Fruit fly (Drosophila melanogaster): Measurements from ENCODE around the gene Zir.

The Zir gene

dm6 chr2L:94639-95059, at the start of gene Zir:
Gene Zir (plus strand): TSS chr2L:94739.
- no peak for TF ChIP-seq gl (tag; optimal IDR thresholded peaks at IDR 0.05)
- no peak for TF ChIP-seq Pif1B (GFP tag; optimal IDR thresholded peaks at IDR 0.05)
- TF ChIP-seq fd96Ca (GFP tag; IDR thresholded peaks at IDR 0.05) = no peak
- no peak for TF ChIP-seq CG17806 (tag; optimal IDR thresholded peaks at IDR 0.05)
- no peak for TF ChIP-seq D1 (tag; optimal IDR thresholded peaks at IDR 0.05)
- no peak for TF ChIP-seq CG14655 (GFP tag; optimal IDR thresholded peaks at IDR 0.05)
- TF ChIP-seq Ets98B (GFP tag; IDR thresholded peaks at IDR 0.05) = no peak
- no peak for TF ChIP-seq CG9948 (tag; optimal IDR thresholded peaks at IDR 0.05)
- TF ChIP-seq CG12605 (GFP tag; IDR thresholded peaks at IDR 0.05) = no peak
- TF ChIP-seq CG13204 (GFP tag; optimal IDR thresholded peaks at IDR 0.05) = no peak
- TF ChIP-seq Snoo (tag; optimal IDR thresholded peaks at IDR 0.05) = no peak
- no peak for TF ChIP-seq EcR (GFP tag; optimal IDR thresholded peaks at IDR 0.05)
- TF ChIP-seq Pif1A (GFP tag; optimal IDR thresholded peaks at IDR 0.05) = no peak

DNA sequence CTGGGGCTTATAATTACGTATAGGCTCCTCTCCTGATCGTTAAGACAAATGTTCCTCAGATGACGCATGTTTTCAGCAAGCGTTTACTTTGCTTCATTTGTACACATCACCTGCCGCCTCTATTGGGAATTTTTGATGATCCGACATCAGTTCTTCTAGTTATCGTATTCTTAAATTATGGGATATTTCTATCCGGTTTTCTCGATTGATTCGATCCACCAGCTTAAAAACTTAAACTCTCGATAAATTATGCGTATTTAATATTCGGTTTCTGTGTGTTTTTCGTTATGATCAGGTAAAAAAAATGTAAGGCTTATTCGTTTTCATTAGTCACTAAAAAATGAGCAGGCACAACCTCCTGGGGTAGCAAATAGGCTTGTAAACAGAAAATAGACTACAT, 41.4 kb upstream of the Zir start:
- TF ChIP-seq EcR (GFP tag; optimal IDR thresholded peaks at IDR 0.05) = no peak
- no peak for TF ChIP-seq Pif1B (GFP tag; optimal IDR thresholded peaks at IDR 0.05)
- no peak for TF ChIP-seq CG32121 (GFP tag; IDR thresholded peaks at IDR 0.05)
- TF ChIP-seq fd96Ca (GFP tag; IDR thresholded peaks at IDR 0.05) = no peak
- no peak for TF ChIP-seq Snoo (tag; optimal IDR thresholded peaks at IDR 0.05)
- no peak for TF ChIP-seq Ets98B (GFP tag; IDR thresholded peaks at IDR 0.05)
- TF ChIP-seq CG14655 (GFP tag; optimal IDR thresholded peaks at IDR 0.05) = no peak
- no peak for TF ChIP-seq CG8159 (tag; optimal IDR thresholded peaks at IDR 0.05)
- TF ChIP-seq gl (tag; optimal IDR thresholded peaks at IDR 0.05) = no peak
- TF ChIP-seq Pif1A (GFP tag; optimal IDR thresholded peaks at IDR 0.05) = no peak
- no peak for TF ChIP-seq rn (GFP tag; IDR thresholded peaks at IDR 0.05)
- no peak for TF ChIP-seq CG13204 (GFP tag; optimal IDR thresholded peaks at IDR 0.05)
- no peak for TF ChIP-seq CG17806 (tag; optimal IDR thresholded peaks at IDR 0.05)
- no peak for TF ChIP-seq CG12605 (GFP tag; IDR thresholded peaks at IDR 0.05)
- no peak for TF ChIP-seq D1 (tag; optimal IDR thresholded peaks at IDR 0.05)

dm6 chr2L:56865-57264, 37.7 kb upstream of the Zir start:
- TF ChIP-seq CG12605 (GFP tag; IDR thresholded peaks at IDR 0.05) = no peak
- TF ChIP-seq gl (tag; optimal IDR thresholded peaks at IDR 0.05) = no peak
- no peak for TF ChIP-seq Pif1B (GFP tag; optimal IDR thresholded peaks at IDR 0.05)
- no peak for TF ChIP-seq rn (GFP tag; IDR thresholded peaks at IDR 0.05)
- no peak for TF ChIP-seq CG8159 (tag; optimal IDR thresholded peaks at IDR 0.05)
- TF ChIP-seq CG13204 (GFP tag; optimal IDR thresholded peaks at IDR 0.05) = no peak
- TF ChIP-seq CG10348 (GFP tag; IDR thresholded peaks at IDR 0.05) = no peak
- TF ChIP-seq CG14655 (GFP tag; optimal IDR thresholded peaks at IDR 0.05) = no peak
- TF ChIP-seq Snoo (tag; optimal IDR thresholded peaks at IDR 0.05) = no peak
- TF ChIP-seq fd96Ca (GFP tag; IDR thresholded peaks at IDR 0.05) = no peak
- TF ChIP-seq CG32121 (GFP tag; IDR thresholded peaks at IDR 0.05) = no peak
- TF ChIP-seq Pif1A (GFP tag; optimal IDR thresholded peaks at IDR 0.05) = no peak
- no peak for TF ChIP-seq Ets98B (GFP tag; IDR thresholded peaks at IDR 0.05)
- TF ChIP-seq CG15710 (tag; optimal IDR thresholded peaks at IDR 0.05) = no peak
- no peak for TF ChIP-seq CG4496 (GFP tag; IDR thresholded peaks at IDR 0.05)
- no peak for TF ChIP-seq D1 (tag; optimal IDR thresholded peaks at IDR 0.05)
- no peak for TF ChIP-seq CG34367 (tag; optimal IDR thresholded peaks at IDR 0.05)
- no peak for TF ChIP-seq EcR (GFP tag; optimal IDR thresholded peaks at IDR 0.05)
- TF ChIP-seq CG8301 (tag; optimal IDR thresholded peaks at IDR 0.05) = no peak

- TF ChIP-seq CG15710 (tag; optimal IDR thresholded peaks at IDR 0.05) (no peak), CG17806 (tag; optimal IDR thresholded peaks at IDR 0.05) (no peak), fd96Ca (GFP tag; IDR thresholded peaks at IDR 0.05) (no peak), rn (GFP tag; IDR thresholded peaks at IDR 0.05) (no peak), CG13204 (GFP tag; optimal IDR thresholded peaks at IDR 0.05) (no peak), Pif1A (GFP tag; optimal IDR thresholded peaks at IDR 0.05) (no peak), CG4496 (GFP tag; IDR thresholded peaks at IDR 0.05) (peak; percentile 33; the same call in 1 of the 3 replicates), CG12605 (GFP tag; IDR thresholded peaks at IDR 0.05) (no peak), Ets98B (GFP tag; IDR thresholded peaks at IDR 0.05) (peak; percentile 23; the same call in 1 of the 2 replicates), CG32121 (GFP tag; IDR thresholded peaks at IDR 0.05) (no peak; the same call in 1 of the 2 replicates)
Measured at dm6 chr2L:59058-59603, 35.4 kb upstream of the Zir start.

dm6 chr2L:65354-65949, 29.1 kb upstream of the Zir start, which contains the start of gene Cda5:
Gene Cda5 (minus strand): TSS chr2L:65404.
- TF ChIP-seq CG13204 (GFP tag; optimal IDR thresholded peaks at IDR 0.05) = no peak
- no peak for TF ChIP-seq gl (tag; optimal IDR thresholded peaks at IDR 0.05)
- no peak for TF ChIP-seq rn (GFP tag; IDR thresholded peaks at IDR 0.05)
- no peak for TF ChIP-seq Snoo (tag; optimal IDR thresholded peaks at IDR 0.05)

- TF ChIP-seq Pif1A (GFP tag; optimal IDR thresholded peaks at IDR 0.05) = peak; percentile 52
- TF ChIP-seq CG12605 (GFP tag; IDR thresholded peaks at IDR 0.05) = peak; percentile 77
- TF ChIP-seq CG14655 (GFP tag; optimal IDR thresholded peaks at IDR 0.05) = peak; percentile 75
- peak; percentile 17 for TF ChIP-seq Pif1B (GFP tag; optimal IDR thresholded peaks at IDR 0.05)
- TF ChIP-seq D1 (tag; optimal IDR thresholded peaks at IDR 0.05) = no peak
- peak; percentile 33 for TF ChIP-seq CG9948 (tag; optimal IDR thresholded peaks at IDR 0.05)
- peak; percentile 6 for TF ChIP-seq EcR (GFP tag; optimal IDR thresholded peaks at IDR 0.05)
- TF ChIP-seq CG13204 (GFP tag; optimal IDR thresholded peaks at IDR 0.05) = peak; percentile 80
- TF ChIP-seq CG17806 (tag; optimal IDR thresholded peaks at IDR 0.05) = peak; percentile 34
- peak; percentile 75 for TF ChIP-seq CG32121 (GFP tag; IDR thresholded peaks at IDR 0.05)
- TF ChIP-seq fd96Ca (GFP tag; IDR thresholded peaks at IDR 0.05) = no peak; the same call in 1 of the 3 replicates
- peak; percentile 62 for TF ChIP-seq CG8159 (tag; optimal IDR thresholded peaks at IDR 0.05)
- peak; percentile 78 for TF ChIP-seq gl (tag; optimal IDR thresholded peaks at IDR 0.05)
- peak; percentile 47 for TF ChIP-seq CG34367 (tag; optimal IDR thresholded peaks at IDR 0.05)
- TF ChIP-seq Snoo (tag; optimal IDR thresholded peaks at IDR 0.05) = peak; percentile 34
- TF ChIP-seq CG10348 (GFP tag; IDR thresholded peaks at IDR 0.05) = no peak
- no peak for TF ChIP-seq rn (GFP tag; IDR thresholded peaks at IDR 0.05)
- peak; percentile 85 for TF ChIP-seq Ets98B (GFP tag; IDR thresholded peaks at IDR 0.05)
- peak; percentile 75 for TF ChIP-seq CG15710 (tag; optimal IDR thresholded peaks at IDR 0.05)
- peak; percentile 87 for TF ChIP-seq CG4496 (GFP tag; IDR thresholded peaks at IDR 0.05)
- peak; percentile 47 for TF ChIP-seq CG8301 (tag; optimal IDR thresholded peaks at IDR 0.05)
Measured at dm6 chr2L:66369-67278, 27.9 kb upstream of the Zir start, which contains the start of gene dbr. Gene dbr (plus strand): TSS chr2L:66482.

Measured in whole organism, pupa.